Worm (Caenorhabditis elegans) whole organism, L3 larva: ENCODE measurements around the gene mboa-7.

Experiments
- R02D3.7 ChIP-seq: fragments of 150-350 bp; optimal IDR thresholded peaks from 2 replicates; lab custom pipeline; 2014; ENCODE audit warnings: missing biosample characterization, missing genetic modification characterization
- ZK546.5 ChIP-seq: sonication (generic microtip); optimal IDR thresholded peaks from 2 replicates; lab custom pipeline; 2017; ENCODE audit warnings: missing biosample characterization, missing genetic modification characterization
- aly-2 ChIP-seq: fragments of 150-350 bp; optimal IDR thresholded peaks from 2 replicates; lab custom pipeline; 2014; ENCODE audit warnings: missing biosample characterization, missing genetic modification characterization
- ama-1 ChIP-seq: fragments of 150-350 bp; optimal IDR thresholded peaks from 2 replicates; lab custom pipeline; 2018
- ceh-28 ChIP-seq: fragments of 150-350 bp; optimal IDR thresholded peaks from 2 replicates; lab custom pipeline; 2014; ENCODE audit warnings: missing biosample characterization, missing genetic modification reagents, missing genetic modification characterization
- ceh-82 ChIP-seq: fragments of 150-350 bp; optimal IDR thresholded peaks from 2 replicates; lab custom pipeline; 2014; ENCODE audit warnings: missing biosample characterization, missing genetic modification characterization
- ceh-9 ChIP-seq: sonication (generic microtip); optimal IDR thresholded peaks from 2 replicates; lab custom pipeline; 2018; ENCODE audit warnings: missing biosample characterization, missing genetic modification characterization
- daf-12 ChIP-seq: fragments of 150-350 bp; optimal IDR thresholded peaks from 2 replicates; lab custom pipeline; 2014; ENCODE audit warnings: missing biosample characterization, missing genetic modification reagents, missing genetic modification characterization
- egl-27 ChIP-seq: sonication (generic microtip); optimal IDR thresholded peaks from 4 replicates; lab custom pipeline; 2017; ENCODE audit warnings: missing biosample characterization, missing genetic modification reagents, missing genetic modification characterization
- egl-5 ChIP-seq: fragments of 150-350 bp; optimal IDR thresholded peaks from 2 replicates; lab custom pipeline; 2017; ENCODE audit warnings: missing biosample characterization, missing genetic modification reagents, missing genetic modification characterization, inconsistent platforms
- elt-2 ChIP-seq: sonication (generic microtip); optimal IDR thresholded peaks from 2 replicates; lab custom pipeline; 2016; ENCODE audit warnings: missing genetic modification reagents, mild to moderate bottlenecking, missing genetic modification characterization, missing compliant biosample characterization
- eor-1 ChIP-seq, 2 experiments: fragments of 150-350 bp; optimal IDR thresholded peaks; 2 replicates each; lab custom pipeline; 2014 to 2018; ENCODE audit warnings: missing biosample characterization in 2 of 2, missing genetic modification characterization in 2 of 2
- fkh-10 ChIP-seq: sonication (generic microtip); optimal IDR thresholded peaks from 2 replicates; lab custom pipeline; 2017; ENCODE audit warnings: missing biosample characterization, missing genetic modification reagents, missing genetic modification characterization
- fkh-2 ChIP-seq: fragments of 150-350 bp; optimal IDR thresholded peaks from 2 replicates; lab custom pipeline; 2014; ENCODE audit warnings: missing biosample characterization, missing genetic modification reagents, missing genetic modification characterization
- fos-1 ChIP-seq: fragments of 150-350 bp; optimal IDR thresholded peaks from 2 replicates; lab custom pipeline; 2014; ENCODE audit warnings: missing biosample characterization, missing genetic modification characterization
- hmg-11 ChIP-seq: sonication (generic microtip); optimal IDR thresholded peaks from 2 replicates; lab custom pipeline; 2016; ENCODE audit warnings: missing genetic modification characterization, missing compliant biosample characterization
- jun-1 ChIP-seq: fragments of 150-350 bp; optimal IDR thresholded peaks from 2 replicates; lab custom pipeline; 2014; ENCODE audit warnings: missing biosample characterization, missing genetic modification reagents, missing genetic modification characterization
- lin-15B ChIP-seq: fragments of 150-350 bp; optimal IDR thresholded peaks from 2 replicates; lab custom pipeline; 2014; ENCODE audit warnings: missing biosample characterization, missing genetic modification characterization
- lin-39 ChIP-seq: fragments of 150-350 bp; optimal IDR thresholded peaks from 2 replicates; lab custom pipeline; 2018; ENCODE audit warnings: missing biosample characterization, missing genetic modification reagents, missing genetic modification characterization
- lsy-12 ChIP-seq: sonication (generic microtip); optimal IDR thresholded peaks from 2 replicates; lab custom pipeline; 2016; ENCODE audit warnings: mild to moderate bottlenecking, missing genetic modification characterization, missing compliant biosample characterization
- mdl-1 ChIP-seq: fragments of 150-350 bp; optimal IDR thresholded peaks from 2 replicates; lab custom pipeline; 2014; ENCODE audit warnings: missing biosample characterization, missing genetic modification characterization
- nfya-1 ChIP-seq: sonication (generic microtip); optimal IDR thresholded peaks from 2 replicates; lab custom pipeline; 2017; ENCODE audit warnings: missing genetic modification characterization, mild to moderate bottlenecking, missing compliant biosample characterization, antibody characterized with exemption, moderate library complexity; ENCODE audit not compliant: insufficient read depth
- nhr-11 ChIP-seq: fragments of 150-350 bp; optimal IDR thresholded peaks from 2 replicates; lab custom pipeline; 2014; ENCODE audit warnings: missing biosample characterization, missing genetic modification characterization
- nhr-23 ChIP-seq: fragments of 150-350 bp; optimal IDR thresholded peaks from 2 replicates; lab custom pipeline; 2014; ENCODE audit warnings: missing biosample characterization, missing genetic modification reagents, missing genetic modification characterization
- nhr-237 ChIP-seq: fragments of 150-350 bp; optimal IDR thresholded peaks from 2 replicates; lab custom pipeline; 2014; ENCODE audit warnings: missing biosample characterization, missing genetic modification characterization
- nhr-25 ChIP-seq: sonication (generic microtip); optimal IDR thresholded peaks from 2 replicates; lab custom pipeline; 2017; ENCODE audit warnings: missing biosample characterization, missing genetic modification characterization
- nhr-28 ChIP-seq: fragments of 150-350 bp; optimal IDR thresholded peaks from 2 replicates; lab custom pipeline; 2014; ENCODE audit warnings: missing biosample characterization, missing genetic modification characterization
- nhr-43 ChIP-seq: sonication (generic microtip); optimal IDR thresholded peaks from 2 replicates; lab custom pipeline; 2016; ENCODE audit warnings: mild to moderate bottlenecking, missing genetic modification characterization, missing compliant biosample characterization; ENCODE audit not compliant: poor library complexity, severe bottlenecking
- nhr-67 ChIP-seq: fragments of 150-350 bp; optimal IDR thresholded peaks from 2 replicates; lab custom pipeline; 2014; ENCODE audit warnings: missing biosample characterization, missing genetic modification characterization
- nhr-76 ChIP-seq: fragments of 150-350 bp; sonication (generic microtip); optimal IDR thresholded peaks from 5 replicates; lab custom pipeline; 2014; ENCODE audit warnings: missing biosample characterization, missing genetic modification characterization
- nhr-77 ChIP-seq: fragments of 150-350 bp; optimal IDR thresholded peaks from 2 replicates; lab custom pipeline; 2014; ENCODE audit warnings: missing biosample characterization, missing genetic modification characterization
- pha-4 ChIP-seq: fragments of 150-350 bp; optimal IDR thresholded peaks from 2 replicates; lab custom pipeline; 2014; ENCODE audit warnings: missing biosample characterization, missing genetic modification reagents, missing genetic modification characterization
- pqm-1 ChIP-seq: fragments of 150-350 bp; optimal IDR thresholded peaks from 2 replicates; lab custom pipeline; 2017; ENCODE audit warnings: missing biosample characterization, missing genetic modification characterization, inconsistent platforms
- sea-2 ChIP-seq: fragments of 150-350 bp; sonication (generic microtip); optimal IDR thresholded peaks from 4 replicates; lab custom pipeline; 2014; ENCODE audit warnings: missing biosample characterization, missing genetic modification reagents, missing genetic modification characterization
- skn-1 ChIP-seq: fragments of 150-350 bp; optimal IDR thresholded peaks from 2 replicates; lab custom pipeline; 2014; ENCODE audit warnings: missing biosample characterization, missing genetic modification characterization
- tbx-2 ChIP-seq: sonication (generic microtip); optimal IDR thresholded peaks from 2 replicates; lab custom pipeline; 2016; ENCODE audit warnings: mild to moderate bottlenecking, missing genetic modification characterization, missing compliant biosample characterization
- zag-1 ChIP-seq: fragments of 150-350 bp; optimal IDR thresholded peaks from 2 replicates; lab custom pipeline; 2014; ENCODE audit warnings: missing biosample characterization, missing genetic modification characterization
- ztf-11 ChIP-seq: fragments of 150-350 bp; optimal IDR thresholded peaks from 2 replicates; lab custom pipeline; 2014; ENCODE audit warnings: missing biosample characterization, missing genetic modification characterization
- ztf-4 ChIP-seq: fragments of 150-350 bp; optimal IDR thresholded peaks from 2 replicates; lab custom pipeline; 2014; ENCODE audit warnings: missing biosample characterization, missing genetic modification characterization

The mboa-7 gene

DNA sequence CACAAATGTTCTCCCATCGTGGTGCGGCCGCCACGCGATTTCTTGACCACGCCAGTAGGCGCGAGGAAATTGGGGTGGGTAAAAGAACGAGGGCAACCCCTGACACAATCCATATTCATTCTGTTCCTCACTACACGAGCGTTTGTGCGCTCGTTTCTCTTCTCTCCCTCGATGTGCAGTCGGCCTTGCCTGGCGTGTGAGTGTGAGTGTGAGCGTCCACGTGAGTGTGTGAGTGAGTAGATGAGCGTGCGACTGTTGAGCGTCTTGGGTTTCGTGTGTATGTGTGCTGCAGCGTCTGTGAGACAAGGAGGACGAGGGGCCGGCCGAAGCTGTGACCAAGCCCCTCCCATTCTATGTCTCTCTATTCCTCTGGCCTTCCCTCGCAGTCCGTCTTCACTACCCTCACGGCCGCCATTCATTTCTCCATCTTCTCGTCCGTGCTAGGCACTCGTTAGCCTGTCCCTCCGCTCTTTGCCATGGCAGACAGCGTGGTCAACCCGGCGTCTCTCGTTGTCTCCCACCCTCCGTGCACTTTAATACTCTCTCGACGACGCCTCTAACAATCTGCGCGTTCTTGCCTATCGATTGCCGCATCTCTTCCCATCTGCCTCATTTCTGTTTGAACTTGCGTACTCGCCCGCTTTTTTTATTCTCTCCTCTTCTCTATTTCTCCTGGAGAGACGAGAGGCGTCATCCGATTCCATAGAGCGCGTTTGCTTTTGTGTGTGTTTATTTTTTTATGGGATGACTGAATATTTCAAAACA lies 44.2 kb upstream of the mboa-7 start (continued):
- peak; percentile 84 for TF ChIP-seq jun-1
- no peak for TF ChIP-seq ceh-9 (tag; lab: Kevin White, UChicago)
- peak; percentile 77 for TF ChIP-seq aly-2 (tag; lab: Kevin White, UChicago)
- peak; percentile 90 for TF ChIP-seq lin-15B (tag; lab: Kevin White, UChicago)
- TF ChIP-seq ZK546.5 (tag; lab: Kevin White, UChicago), result no peak
- TF ChIP-seq nhr-43 (tag; lab: Kevin White, UChicago), result peak; percentile 90
- peak; percentile 47 for TF ChIP-seq nhr-67
- no peak for TF ChIP-seq fkh-2
- TF ChIP-seq zag-1 (tag; lab: Kevin White, UChicago), result peak; percentile 77
- peak; percentile 98 for TF ChIP-seq sea-2 (GFP tag; lab: Kevin White, UChicago)
- TF ChIP-seq R02D3.7 (tag; lab: Kevin White, UChicago), result peak; percentile 80
- TF ChIP-seq nhr-25 (tag; lab: Kevin White, UChicago), result peak; percentile 94
- TF ChIP-seq lsy-12 (tag; lab: Kevin White, UChicago), result peak; percentile 93
- TF ChIP-seq, all 47 proteins: peak for 36

DNA sequence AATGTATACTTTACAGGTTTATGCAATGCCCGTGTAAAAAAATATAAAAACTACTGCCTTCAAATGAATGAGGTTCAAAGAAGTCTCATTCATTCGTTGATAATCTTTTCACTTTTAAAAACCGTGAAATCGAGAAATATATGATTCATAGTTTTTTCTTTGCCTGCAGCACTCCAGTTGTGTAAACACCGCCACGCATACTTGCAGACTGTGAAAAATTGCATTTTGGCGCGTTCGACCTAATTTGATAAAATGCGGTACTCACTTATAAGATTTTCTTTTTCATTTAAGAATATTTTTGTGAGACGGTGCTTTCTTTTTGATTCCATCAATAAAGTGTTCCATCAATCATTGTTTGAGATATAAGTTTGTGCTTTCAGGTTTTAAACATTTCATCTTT lies 42.4 kb upstream of the mboa-7 start:
- TF ChIP-seq fkh-10 (GFP tag; lab: Kevin White, UChicago) (no peak), elt-2 (tag; lab: Kevin White, UChicago) (peak; percentile 16), lin-39 (tag; lab: Kevin White, UChicago) (no peak), pqm-1 (peak; percentile 10), fkh-2 (no peak), nhr-25 (tag; lab: Kevin White, UChicago) (peak; percentile 25), hmg-11 (peak; percentile 11), tbx-2 (no peak), nhr-11 (tag; lab: Kevin White, UChicago) (no peak), nhr-23 (peak; percentile 35), nfya-1 (tag; lab: Kevin White, UChicago) (peak; percentile 61), nhr-28 (tag; lab: Kevin White, UChicago) (no peak), daf-12 (tag; lab: Kevin White, UChicago) (no peak), sea-2 (GFP tag; lab: Kevin White, UChicago) (no peak), ceh-82 (tag; lab: Kevin White, UChicago) (no peak), ceh-28 (tag; lab: Kevin White, UChicago) (no peak), fos-1 (tag; lab: Kevin White, UChicago) (no peak), ZK546.5 (tag; lab: Kevin White, UChicago) (no peak), nhr-76 (no peak), egl-5 (peak; percentile 10), eor-1 (tag; optimal IDR thresholded peaks at IDR 0.05; lab: Kevin White, UChicago) (no peak), skn-1 (no peak), ama-1 (no peak), nhr-237 (tag; lab: Kevin White, UChicago) (no peak), pha-4 (tag; lab: Kevin White, UChicago) (peak; percentile 60), lsy-12 (tag; lab: Kevin White, UChicago) (no peak), mdl-1 (no peak), nhr-67 (no peak)

DNA sequence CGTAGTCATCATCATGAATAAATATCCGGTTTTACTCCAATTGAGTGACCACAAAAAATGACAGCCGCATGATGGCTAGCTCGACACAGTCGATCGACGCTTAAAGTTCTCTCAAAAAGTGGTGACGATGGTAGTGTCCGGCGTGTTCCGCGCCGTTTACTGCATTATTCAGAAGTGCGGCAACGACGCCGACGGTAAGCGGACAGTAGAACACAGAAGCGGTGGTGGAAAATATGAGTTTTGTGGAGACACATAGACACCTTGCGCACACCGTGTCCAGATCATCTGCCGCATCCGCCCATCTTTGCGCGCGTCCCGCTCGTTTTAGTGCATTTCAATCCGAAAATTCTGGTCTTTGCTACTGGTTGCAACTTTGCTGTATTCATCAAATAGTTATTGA lies 34.8 kb upstream of the mboa-7 start, which contains the start of gene F59F5.7:
TSS of gene F59F5.7 (plus strand) at position 301 of the 400 bp plus-strand sequence.
- TF ChIP-seq ceh-82 (tag; lab: Kevin White, UChicago) (no peak), tbx-2 (no peak), ceh-9 (tag; lab: Kevin White, UChicago) (no peak), nhr-11 (tag; lab: Kevin White, UChicago) (no peak), pha-4 (tag; lab: Kevin White, UChicago) (no peak), jun-1 (no peak), nhr-67 (no peak), nhr-237 (tag; lab: Kevin White, UChicago) (no peak), nhr-28 (tag; lab: Kevin White, UChicago) (no peak), ztf-4 (tag; lab: Kevin White, UChicago) (no peak), ZK546.5 (tag; lab: Kevin White, UChicago) (no peak), lsy-12 (tag; lab: Kevin White, UChicago) (no peak), daf-12 (tag; lab: Kevin White, UChicago) (no peak), aly-2 (tag; lab: Kevin White, UChicago) (no peak), hmg-11 (no peak), lin-39 (tag; lab: Kevin White, UChicago) (no peak), egl-27 (tag; lab: Kevin White, UChicago) (no peak), ztf-11 (no peak), nhr-77 (tag; lab: Kevin White, UChicago) (no peak), fkh-10 (GFP tag; lab: Kevin White, UChicago) (no peak)
